Worm (Caenorhabditis elegans) whole organism, L4 larva: ENCODE measurements around the gene fipr-6.

Source experiments
- F10B5.3 ChIP-seq: sonication (generic microtip); optimal IDR thresholded peaks from 2 replicates; lab custom pipeline; 2016; ENCODE audit warnings: mild to moderate bottlenecking, missing genetic modification characterization, missing compliant biosample characterization
- F26F4.8 ChIP-seq: fragments of 200-800 bp; sonication (Bioruptor generic); conservative IDR thresholded peaks from 2 replicates; pipeline ENCODE4 v1.3.6; 2022; ENCODE audit warnings: missing genetic modification characterization, missing compliant biosample characterization
- Y48G9A.11 ChIP-seq: fragments of 200-800 bp; sonication (Bioruptor generic); IDR thresholded peaks from 2 replicates; pipeline ENCODE4 v1.3.6; 2022; ENCODE audit warnings: missing genetic modification reagents, missing genetic modification characterization, missing compliant biosample characterization
- ZK546.5 ChIP-seq, 2 experiments: sonication (generic microtip); optimal IDR thresholded peaks; 2 replicates each; lab custom pipeline; 2017; ENCODE audit warnings: missing biosample characterization in 2 of 2, missing genetic modification characterization in 2 of 2
- aha-1 ChIP-seq: fragments of 150-350 bp; peaks from one replicate; lab custom pipeline; 2014; ENCODE audit warnings: missing biosample characterization, missing genetic modification characterization
- aly-2 ChIP-seq: sonication (generic microtip); optimal IDR thresholded peaks from 2 replicates; lab custom pipeline; 2018; ENCODE audit warnings: missing biosample characterization, missing genetic modification characterization
- ama-1 ChIP-seq: fragments of 150-350 bp; optimal IDR thresholded peaks from 2 replicates; lab custom pipeline; 2014; ENCODE audit warnings: inconsistent platforms, mixed read lengths
- ceh-28 ChIP-seq: fragments of 150-350 bp; optimal IDR thresholded peaks from 2 replicates; lab custom pipeline; 2014; ENCODE audit warnings: missing biosample characterization, missing genetic modification reagents, missing genetic modification characterization
- ceh-82 ChIP-seq: sonication (generic microtip); optimal IDR thresholded peaks from 2 replicates; lab custom pipeline; 2017; ENCODE audit warnings: missing biosample characterization, missing genetic modification characterization
- daf-12 ChIP-seq: fragments of 150-350 bp; optimal IDR thresholded peaks from 2 replicates; lab custom pipeline; 2014; ENCODE audit warnings: missing biosample characterization, missing genetic modification reagents, missing genetic modification characterization
- daf-16 ChIP-seq, 3 experiments: sonication (generic microtip); optimal IDR thresholded peaks; 2 replicates each; lab custom pipeline; 2016 to 2017; ENCODE audit warnings: missing genetic modification characterization in 3 of 3, missing genetic modification reagents in 3 of 3, mild to moderate bottlenecking in 2 of 3, missing compliant biosample characterization in 2 of 3, missing biosample characterization in 1 of 3, moderate library complexity in 1 of 3
- duxl-1 ChIP-seq: sonication (generic microtip); optimal IDR thresholded peaks from 2 replicates; lab custom pipeline; 2016; ENCODE audit warnings: mild to moderate bottlenecking, missing genetic modification characterization, moderate library complexity, missing compliant biosample characterization; ENCODE audit not compliant: poor library complexity
- dve-1 ChIP-seq: sonication (generic microtip); optimal IDR thresholded peaks from 2 replicates; lab custom pipeline; 2017; ENCODE audit warnings: antibody characterized with exemption, mild to moderate bottlenecking, missing genetic modification characterization, missing compliant biosample characterization; ENCODE audit not compliant: insufficient read depth
- egl-27 ChIP-seq: sonication (generic microtip); optimal IDR thresholded peaks from 3 replicates; lab custom pipeline; 2017; ENCODE audit warnings: missing biosample characterization, missing genetic modification reagents, missing genetic modification characterization
- fkh-10 ChIP-seq: fragments of 150-350 bp; optimal IDR thresholded peaks from 2 replicates; lab custom pipeline; 2014; ENCODE audit warnings: missing biosample characterization, missing genetic modification reagents, missing genetic modification characterization
- fos-1 ChIP-seq: fragments of 150-350 bp; optimal IDR thresholded peaks from 2 replicates; lab custom pipeline; 2014; ENCODE audit warnings: missing biosample characterization, missing genetic modification characterization
- hif-1 ChIP-seq, 2 experiments: sonication (generic microtip); optimal IDR thresholded peaks; 2 replicates each; lab custom pipeline; 2016 to 2017; ENCODE audit warnings: missing compliant biosample characterization in 2 of 2, missing genetic modification characterization in 2 of 2, missing genetic modification reagents in 2 of 2, missing genotype in 2 of 2, mild to moderate bottlenecking in 1 of 2
- hlh-30 ChIP-seq: sonication (generic microtip); optimal IDR thresholded peaks from 2 replicates; lab custom pipeline; 2017; ENCODE audit warnings: antibody characterized with exemption, mild to moderate bottlenecking, missing genetic modification characterization, missing compliant biosample characterization; ENCODE audit not compliant: insufficient read depth
- lin-38 ChIP-seq: fragments of 200-800 bp; sonication (Bioruptor generic); IDR thresholded peaks from 2 replicates; pipeline ENCODE4 v1.3.6; 2022; ENCODE audit warnings: missing genetic modification reagents, missing genetic modification characterization, missing compliant biosample characterization
- lir-3 ChIP-seq: sonication (generic microtip); optimal IDR thresholded peaks from 2 replicates; lab custom pipeline; 2016; ENCODE audit warnings: mild to moderate bottlenecking, missing genetic modification characterization, missing compliant biosample characterization
- lsy-2 ChIP-seq, 2 experiments: fragments of 150-350 bp in 1 of 2; sonication (generic microtip) in 1 of 2; optimal IDR thresholded peaks; 2 replicates each; lab custom pipeline; 2014 to 2017; ENCODE audit warnings: missing biosample characterization in 2 of 2, missing genetic modification characterization in 2 of 2
- mdl-1 ChIP-seq, 2 experiments: fragments of 150-350 bp in 1 of 2; sonication (generic microtip) in 1 of 2; optimal IDR thresholded peaks; 2 replicates each; lab custom pipeline; 2014 to 2017; ENCODE audit warnings: missing biosample characterization in 2 of 2, missing genetic modification characterization in 2 of 2
- mep-1 ChIP-seq: fragments of 150-350 bp; sonication (generic microtip); optimal IDR thresholded peaks from 3 replicates; lab custom pipeline; 2014; ENCODE audit warnings: missing biosample characterization, missing genetic modification characterization
- mxl-3 ChIP-seq: fragments of 200-800 bp; sonication (Bioruptor generic); optimal IDR thresholded peaks from 2 replicates; lab custom pipeline; 2018; ENCODE audit warnings: mild to moderate bottlenecking, missing genetic modification characterization, missing compliant biosample characterization
- nhr-25 ChIP-seq: sonication (generic microtip); optimal IDR thresholded peaks from 2 replicates; lab custom pipeline; 2017; ENCODE audit warnings: missing genetic modification characterization, mild to moderate bottlenecking, missing compliant biosample characterization, antibody characterized with exemption, moderate library complexity, borderline replicate concordance; ENCODE audit not compliant: insufficient read depth
- nhr-28 ChIP-seq: fragments of 150-350 bp; optimal IDR thresholded peaks from 2 replicates; lab custom pipeline; 2014; ENCODE audit warnings: missing biosample characterization, missing genetic modification characterization
- nhr-42 ChIP-seq: fragments of 200-800 bp; sonication (Bioruptor generic); IDR thresholded peaks from 2 replicates; pipeline ENCODE4 v1.3.6; 2022; ENCODE audit warnings: missing genetic modification characterization, missing compliant biosample characterization
- nhr-76 ChIP-seq: fragments of 150-350 bp; optimal IDR thresholded peaks from 2 replicates; lab custom pipeline; 2014; ENCODE audit warnings: missing biosample characterization, missing genetic modification characterization
- pqm-1 ChIP-seq: sonication (generic microtip); optimal IDR thresholded peaks from 2 replicates; lab custom pipeline; 2017; ENCODE audit warnings: missing biosample characterization, missing genetic modification characterization
- rbr-2 ChIP-seq: sonication (generic microtip); optimal IDR thresholded peaks from 2 replicates; lab custom pipeline; 2016; ENCODE audit warnings: missing genotype, missing genetic modification characterization, missing compliant biosample characterization
- skn-1 ChIP-seq: fragments of 150-350 bp; optimal IDR thresholded peaks from 2 replicates; lab custom pipeline; 2014; ENCODE audit warnings: missing biosample characterization, missing genetic modification characterization
- snpc-1.2 ChIP-seq: fragments of 200-800 bp; sonication (Bioruptor generic); IDR thresholded peaks from 2 replicates; pipeline ENCODE4 v1.3.6; 2022; ENCODE audit warnings: missing genetic modification reagents, missing genetic modification characterization, missing compliant biosample characterization
- unc-62 ChIP-seq, 3 experiments: fragments of 150-350 bp in 1 of 3; sonication (generic microtip); optimal IDR thresholded peaks in 2 of 3; peaks in 1 of 3; 1 replicate in 1 of 3; 2 replicates in 2 of 3; lab custom pipeline; 2014 to 2017; ENCODE audit warnings: missing biosample characterization in 3 of 3, missing genetic modification characterization in 3 of 3, missing genetic modification reagents in 3 of 3, missing genotype in 1 of 3
- ztf-11 ChIP-seq: fragments of 150-350 bp; optimal IDR thresholded peaks from 2 replicates; lab custom pipeline; 2014; ENCODE audit warnings: missing biosample characterization, missing genetic modification characterization
- ztf-7 ChIP-seq: fragments of 150-350 bp; optimal IDR thresholded peaks from 2 replicates; lab custom pipeline; 2014; ENCODE audit warnings: missing biosample characterization, missing genetic modification characterization

Gene fipr-6

ce11 chrV:10247673-10248239 is 16.7 kb downstream of the fipr-6 start:
- TF ChIP-seq nhr-28 (tag; lab: Kevin White, UChicago) (peak; percentile 13), unc-62 (GFP tag; optimal IDR thresholded peaks at IDR 0.05 in 1 of 2; lab: Kevin White, UChicago) (peak in 1 of 2 experiments; percentile 81), unc-62 (tag; optimal IDR thresholded peaks at IDR 0.05; lab: Kevin White, UChicago) (no peak), mdl-1 (tag; optimal IDR thresholded peaks at IDR 0.05; lab: Kevin White, UChicago) (no peak), aly-2 (tag; lab: Kevin White, UChicago) (no peak), ztf-7 (tag; lab: Kevin White, UChicago) (no peak), daf-16 (GFP tag; optimal IDR thresholded peaks at IDR 0.05; lab: Kevin White, UChicago) (no peak), daf-16 (tag; optimal IDR thresholded peaks at IDR 0.05; lab: Kevin White, UChicago) (no peak), Y48G9A.11 (GFP tag; lab: Robert Waterston, UW) (no peak), nhr-76 (tag; lab: Kevin White, UChicago) (no peak), lsy-2 (tag; optimal IDR thresholded peaks at IDR 0.05; lab: Kevin White, UChicago) (peak in 1 of 2 experiments; percentile 25), ama-1 (lab: Kevin White, UChicago) (peak; percentile 23), mxl-3 (no peak), hif-1 (tag; optimal IDR thresholded peaks at IDR 0.05; lab: Kevin White, UChicago) (no peak), aha-1 (tag; lab: Kevin White, UChicago) (peak; percentile 56), snpc-1.2 (no peak), dve-1 (tag; lab: Kevin White, UChicago) (peak; percentile 6), nhr-42 (GFP tag; lab: Robert Waterston, UW) (no peak), F10B5.3 (tag; lab: Kevin White, UChicago) (no peak), hlh-30 (peak; percentile 51)

ce11 chrV:10248255-10248979 is 17.4 kb downstream of the fipr-6 start, which contains the start of gene akt-1:
Gene akt-1, plus strand, starts transcription at chrV:10248905.
- no peak for TF ChIP-seq lsy-2 (tag; optimal IDR thresholded peaks at IDR 0.05; lab: Kevin White, UChicago)
- peak; percentile 94 for TF ChIP-seq aha-1 (tag; lab: Kevin White, UChicago)
- no peak for TF ChIP-seq ZK546.5 (tag; optimal IDR thresholded peaks at IDR 0.05; lab: Kevin White, UChicago)
- peak; percentile 12 for TF ChIP-seq rbr-2
- TF ChIP-seq unc-62 (GFP tag; optimal IDR thresholded peaks at IDR 0.05 in 1 of 2; lab: Kevin White, UChicago), result peak in 1 of 2 experiments; percentile 99
- TF ChIP-seq unc-62 (tag; optimal IDR thresholded peaks at IDR 0.05; lab: Kevin White, UChicago), result no peak
- TF ChIP-seq daf-16 (GFP tag; optimal IDR thresholded peaks at IDR 0.05; lab: Kevin White, UChicago), result peak in 1 of 2 experiments; percentile 48
- peak; percentile 77 for TF ChIP-seq daf-16 (tag; optimal IDR thresholded peaks at IDR 0.05; lab: Kevin White, UChicago)
- no peak for TF ChIP-seq pqm-1
- peak; percentile 23 for TF ChIP-seq hlh-30

- peak in 1 of 2 experiments; percentile 72 for TF ChIP-seq daf-16 (GFP tag; optimal IDR thresholded peaks at IDR 0.05; lab: Kevin White, UChicago)
- peak; percentile 7 for TF ChIP-seq daf-16 (tag; optimal IDR thresholded peaks at IDR 0.05; lab: Kevin White, UChicago)
- TF ChIP-seq aha-1 (tag; lab: Kevin White, UChicago), result peak; percentile 94
- TF ChIP-seq egl-27 (tag; lab: Kevin White, UChicago), result no peak
Measured at ce11 chrV:10249515-10249914, 18.5 kb downstream of the fipr-6 start.

ce11 chrV:10252682-10253081 is 21.6 kb downstream of the fipr-6 start:
- no peak for TF ChIP-seq lir-3 (tag; lab: Kevin White, UChicago)
- peak in 1 of 2 experiments; percentile 41 for TF ChIP-seq lsy-2 (tag; optimal IDR thresholded peaks at IDR 0.05; lab: Kevin White, UChicago)
- TF ChIP-seq mep-1, result peak; percentile 8
- no peak for TF ChIP-seq nhr-25 (tag; lab: Kevin White, UChicago)
- no peak for TF ChIP-seq skn-1
- peak; percentile 80 for TF ChIP-seq ama-1 (lab: Kevin White, UChicago)
- TF ChIP-seq F26F4.8, result no peak
- TF ChIP-seq ceh-28, result no peak
- no peak for TF ChIP-seq fkh-10 (GFP tag; lab: Kevin White, UChicago)
- TF ChIP-seq fos-1, result peak; percentile 23
- peak; percentile 76 for TF ChIP-seq aha-1 (tag; lab: Kevin White, UChicago)
- TF ChIP-seq ztf-11 (tag; lab: Kevin White, UChicago), result no peak
- TF ChIP-seq ceh-82 (tag; lab: Kevin White, UChicago), result no peak
- no peak for TF ChIP-seq rbr-2
- TF ChIP-seq unc-62 (GFP tag; optimal IDR thresholded peaks at IDR 0.05 in 1 of 2; lab: Kevin White, UChicago), result no peak
- no peak for TF ChIP-seq unc-62 (tag; optimal IDR thresholded peaks at IDR 0.05; lab: Kevin White, UChicago)
- TF ChIP-seq lin-38, result no peak
- TF ChIP-seq daf-12 (tag; lab: Kevin White, UChicago), result no peak
- no peak for TF ChIP-seq daf-16 (GFP tag; optimal IDR thresholded peaks at IDR 0.05; lab: Kevin White, UChicago)
- TF ChIP-seq daf-16 (tag; optimal IDR thresholded peaks at IDR 0.05; lab: Kevin White, UChicago), result peak; percentile 15
- no peak for TF ChIP-seq duxl-1 (tag; lab: Kevin White, UChicago)
- TF ChIP-seq pqm-1, result no peak
- TF ChIP-seq F10B5.3 (tag; lab: Kevin White, UChicago), result no peak
- TF ChIP-seq, all 104 proteins: peak for 6
